ENCODE assay signal across 8 worm cellular contexts in genomic region chrV:19643903-19644302, ce11.
TF ChIP-seq lines count a peak whose summit lies in the region.

TSS of gene Y43F8C.7 (minus strand) at chrV:19644030.
TSS of gene mrps-28 (plus strand) at chrV:19644239.

TF ChIP-seq in whole organism, L1 larva, 84 proteins besides CTCF, POLR2A, EP300 and RAD21 (continues in another document):
- TF ChIP-seq egl-13 (tag; optimal IDR thresholded peaks at IDR 0.05; lab: Kevin White, UChicago) = no peak
- peak; percentile 97 to 98 for TF ChIP-seq lsy-2 (tag; optimal IDR thresholded peaks at IDR 0.05; lab: Kevin White, UChicago)
- TF ChIP-seq zip-4 (GFP tag; optimal IDR thresholded peaks at IDR 0.05; lab: Kevin White, UChicago) = no peak
- peak; percentile 29 for TF ChIP-seq nhr-85 (tag; lab: Kevin White, UChicago)
- no peak for TF ChIP-seq tlp-1 (tag; optimal IDR thresholded peaks at IDR 0.05; lab: Kevin White, UChicago)
- no peak for TF ChIP-seq mef-2 (tag; optimal IDR thresholded peaks at IDR 0.05; lab: Kevin White, UChicago)
- peak; percentile 17 for TF ChIP-seq unc-130 (tag; optimal IDR thresholded peaks at IDR 0.05; lab: Kevin White, UChicago)
- peak; percentile 45 for TF ChIP-seq tbx-2 (tag; optimal IDR thresholded peaks at IDR 0.05; lab: Kevin White, UChicago)
- peak; percentile 33 for TF ChIP-seq blmp-1 (tag; optimal IDR thresholded peaks at IDR 0.05; lab: Kevin White, UChicago)
- peak; percentile 50 for TF ChIP-seq nhr-19 (GFP tag; conservative IDR thresholded peaks at IDR 0.05; lab: Robert Waterston, UW)
- TF ChIP-seq skn-1 (tag; optimal IDR thresholded peaks at IDR 0.05; lab: Kevin White, UChicago) = peak; percentile 43
- TF ChIP-seq snu-23 (GFP tag; optimal IDR thresholded peaks at IDR 0.05; lab: Kevin White, UChicago) = peak; percentile 74

TF ChIP-seq in whole organism, L2 larva, 48 proteins besides CTCF, POLR2A, EP300 and RAD21:
- peak; percentile 50 for TF ChIP-seq lin-13 (GFP tag; optimal IDR thresholded peaks at IDR 0.05; lab: Kevin White, UChicago)
- no peak for TF ChIP-seq ZK546.5 (tag; optimal IDR thresholded peaks at IDR 0.05; lab: Kevin White, UChicago)
- peak; percentile 34 for TF ChIP-seq crh-2 (tag; optimal IDR thresholded peaks at IDR 0.05; lab: Kevin White, UChicago)
- TF ChIP-seq gmeb-1 (tag; optimal IDR thresholded peaks at IDR 0.05; lab: Kevin White, UChicago) = peak; percentile 5
- peak; percentile 18 for TF ChIP-seq zag-1 (tag; optimal IDR thresholded peaks at IDR 0.05; lab: Kevin White, UChicago)
- peak; percentile 71 for TF ChIP-seq C34F6.9 (tag; optimal IDR thresholded peaks at IDR 0.05; lab: Kevin White, UChicago)
- TF ChIP-seq unc-39 (tag; optimal IDR thresholded peaks at IDR 0.05; lab: Kevin White, UChicago) = no peak
- TF ChIP-seq lin-11 (tag; optimal IDR thresholded peaks at IDR 0.05; lab: Kevin White, UChicago) = peak; percentile 8
- TF ChIP-seq ceh-82 (tag; optimal IDR thresholded peaks at IDR 0.05; lab: Kevin White, UChicago) = no peak
- TF ChIP-seq nhr-129 (tag; optimal IDR thresholded peaks at IDR 0.05; lab: Kevin White, UChicago) = peak; percentile 45
- peak; percentile 62 for TF ChIP-seq unc-55 (GFP tag; optimal IDR thresholded peaks at IDR 0.05; lab: Kevin White, UChicago)
- TF ChIP-seq lsy-2 (tag; optimal IDR thresholded peaks at IDR 0.05; lab: Kevin White, UChicago) = peak; percentile 94 to 98

TF ChIP-seq in whole organism, L3 larva, 47 proteins besides CTCF, POLR2A, EP300 and RAD21:
- peak; percentile 75 for TF ChIP-seq nfya-1 (tag; optimal IDR thresholded peaks at IDR 0.05; lab: Kevin White, UChicago; ENCODE audit: insufficient read depth)
- TF ChIP-seq ceh-28 (tag; optimal IDR thresholded peaks at IDR 0.05; lab: Kevin White, UChicago) = peak; percentile 89
- peak; percentile 7 for TF ChIP-seq egl-5 (tag; optimal IDR thresholded peaks at IDR 0.05; lab: Kevin White, UChicago)
- peak; percentile 6 for TF ChIP-seq elt-2 (tag; optimal IDR thresholded peaks at IDR 0.05; lab: Kevin White, UChicago)
- peak; percentile 73 for TF ChIP-seq lin-39 (tag; optimal IDR thresholded peaks at IDR 0.05; lab: Kevin White, UChicago)
- TF ChIP-seq hmg-11 (tag; optimal IDR thresholded peaks at IDR 0.05; lab: Kevin White, UChicago) = peak; percentile 54
- no peak for TF ChIP-seq elt-1 (tag; optimal IDR thresholded peaks at IDR 0.05; lab: Kevin White, UChicago)
- no peak for TF ChIP-seq mml-1 (tag; optimal IDR thresholded peaks at IDR 0.05; lab: Kevin White, UChicago)
- peak; percentile 2 for TF ChIP-seq lin-15B (tag; optimal IDR thresholded peaks at IDR 0.05; lab: Kevin White, UChicago)
- TF ChIP-seq pha-4 (tag; optimal IDR thresholded peaks at IDR 0.05; lab: Kevin White, UChicago) = peak; percentile 52

TF ChIP-seq in whole organism, L4 larva, 104 proteins besides CTCF, POLR2A, EP300 and RAD21 (continues in another document):
- TF ChIP-seq R02D3.7 (tag; optimal IDR thresholded peaks at IDR 0.05; lab: Kevin White, UChicago) = no peak
- TF ChIP-seq rbr-2 (tag; optimal IDR thresholded peaks at IDR 0.05; lab: Kevin White, UChicago) = no peak
- TF ChIP-seq tra-1 (GFP tag; IDR thresholded peaks at IDR 0.05; lab: Robert Waterston, UW) = no peak
- TF ChIP-seq nhr-42 (GFP tag; IDR thresholded peaks at IDR 0.05; lab: Robert Waterston, UW) = no peak
- no peak for TF ChIP-seq daf-8 (GFP tag; IDR thresholded peaks at IDR 0.05; lab: Robert Waterston, UW)
- no peak for TF ChIP-seq ces-1 (GFP tag; optimal IDR thresholded peaks at IDR 0.05; lab: Kevin White, UChicago)
- TF ChIP-seq nhr-11 (tag; optimal IDR thresholded peaks at IDR 0.05; lab: Kevin White, UChicago) = peak; percentile 5
- peak; percentile 55 for TF ChIP-seq dpl-1 (GFP tag; optimal IDR thresholded peaks at IDR 0.05; lab: Kevin White, UChicago)
- no peak for TF ChIP-seq dmd-9 (GFP tag; IDR thresholded peaks at IDR 0.05; lab: Robert Waterston, UW)
- TF ChIP-seq cey-2 (tag; optimal IDR thresholded peaks at IDR 0.05; lab: Kevin White, UChicago; ENCODE audit: borderline replicate concordance, insufficient read depth) = no peak
- no peak for TF ChIP-seq lim-7 (GFP tag; IDR thresholded peaks at IDR 0.05; lab: Robert Waterston, UW)
- no peak for TF ChIP-seq ztf-11 (tag; optimal IDR thresholded peaks at IDR 0.05; lab: Kevin White, UChicago)
- TF ChIP-seq zfp-2 (tag; optimal IDR thresholded peaks at IDR 0.05; lab: Kevin White, UChicago) = no peak

TF ChIP-seq in whole organism, late embryonic, 69 proteins besides CTCF, POLR2A, EP300 and RAD21:
- TF ChIP-seq fkh-10 (GFP tag; optimal IDR thresholded peaks at IDR 0.05; lab: Kevin White, UChicago) = no peak
- TF ChIP-seq unc-42 (tag; optimal IDR thresholded peaks at IDR 0.05; lab: Kevin White, UChicago) = peak; percentile 40
- TF ChIP-seq ahr-1 (tag; optimal IDR thresholded peaks at IDR 0.05; lab: Kevin White, UChicago) = no peak
- no peak for TF ChIP-seq pat-9 (tag; optimal IDR thresholded peaks at IDR 0.05; lab: Kevin White, UChicago)
- no peak for TF ChIP-seq sox-4 (tag; optimal IDR thresholded peaks at IDR 0.05; lab: Kevin White, UChicago)
- peak; percentile 56 for TF ChIP-seq nfya-1 (tag; optimal IDR thresholded peaks at IDR 0.05; lab: Kevin White, UChicago)
- TF ChIP-seq unc-86 (tag; optimal IDR thresholded peaks at IDR 0.05; lab: Kevin White, UChicago) = no peak
- peak; percentile 90 for TF ChIP-seq ceh-48 (tag; optimal IDR thresholded peaks at IDR 0.05; lab: Kevin White, UChicago)
- TF ChIP-seq pax-1 (tag; optimal IDR thresholded peaks at IDR 0.05; lab: Kevin White, UChicago) = peak; percentile 20
TF ChIP-seq in whole organism, late embryonic: peak in this region for 4.

TF ChIP-seq in whole organism, midembryonic, 9 proteins besides CTCF, POLR2A, EP300 and RAD21:
- no peak for TF ChIP-seq cog-1 (tag; optimal IDR thresholded peaks at IDR 0.05; lab: Kevin White, UChicago)
- peak; percentile 88 for TF ChIP-seq T22C8.4 (GFP tag; IDR thresholded peaks at IDR 0.05; lab: Robert Waterston, UW)

TF ChIP-seq in whole organism, mixed stage, embryonic, 35 proteins besides CTCF, POLR2A, EP300 and RAD21:
- TF ChIP-seq nhr-2 (tag; optimal IDR thresholded peaks at IDR 0.05; lab: Kevin White, UChicago) = no peak
- TF ChIP-seq nhr-76 (tag; optimal IDR thresholded peaks at IDR 0.05; lab: Kevin White, UChicago) = no peak
- no peak for TF ChIP-seq tbx-8 (GFP tag; optimal IDR thresholded peaks at IDR 0.05; lab: Kevin White, UChicago)
- TF ChIP-seq elt-1 (tag; optimal IDR thresholded peaks at IDR 0.05; lab: Kevin White, UChicago; ENCODE audit: borderline replicate concordance, insufficient read depth) = no peak
- TF ChIP-seq lin-13 (tag; optimal IDR thresholded peaks at IDR 0.05; lab: Kevin White, UChicago) = peak; percentile 48
- TF ChIP-seq ceh-43 (GFP tag; optimal IDR thresholded peaks at IDR 0.05; lab: Kevin White, UChicago) = no peak
- TF ChIP-seq ces-1 (GFP tag; optimal IDR thresholded peaks at IDR 0.05; lab: Kevin White, UChicago) = peak; percentile 82
- TF ChIP-seq ceh-39 (tag; optimal IDR thresholded peaks at IDR 0.05; lab: Kevin White, UChicago) = peak; percentile 83
- peak; percentile 96 for TF ChIP-seq lsy-2 (tag; optimal IDR thresholded peaks at IDR 0.05; lab: Kevin White, UChicago)

TF ChIP-seq in whole organism, young adult, 124 proteins besides CTCF, POLR2A, EP300 and RAD21 (continues in another document):
- TF ChIP-seq attf-3 (GFP tag; conservative IDR thresholded peaks at IDR 0.05; lab: Robert Waterston, UW) = no peak
- no peak for TF ChIP-seq ztf-18 (tag; optimal IDR thresholded peaks at IDR 0.05; lab: Kevin White, UChicago)
- TF ChIP-seq B0261.1 (tag; optimal IDR thresholded peaks at IDR 0.05; lab: Kevin White, UChicago) = no peak
- TF ChIP-seq sdz-38 (tag; optimal IDR thresholded peaks at IDR 0.05; lab: Kevin White, UChicago) = no peak
- no peak for TF ChIP-seq T07F8.4 (tag; optimal IDR thresholded peaks at IDR 0.05; lab: Kevin White, UChicago)
- TF ChIP-seq cebp-2 (GFP tag; IDR thresholded peaks at IDR 0.05; lab: Robert Waterston, UW) = no peak
- TF ChIP-seq tbp1 (GFP tag; optimal IDR thresholded peaks at IDR 0.05; lab: Kevin White, UChicago) = peak; percentile 4
- TF ChIP-seq zfh-2 (GFP tag; conservative IDR thresholded peaks at IDR 0.05; lab: Robert Waterston, UW) = no peak
- TF ChIP-seq rec-8 (tag; optimal IDR thresholded peaks at IDR 0.05; lab: Kevin White, UChicago) = no peak
- TF ChIP-seq C17E4.6 (GFP tag; IDR thresholded peaks at IDR 0.05; lab: Robert Waterston, UW) = no peak
- no peak for TF ChIP-seq snpc-1.3 (tag; optimal IDR thresholded peaks at IDR 0.05; lab: Kevin White, UChicago; ENCODE audit: insufficient read depth)
- no peak for TF ChIP-seq snpc-4 (GFP tag; optimal IDR thresholded peaks at IDR 0.05; lab: Kevin White, UChicago)
- TF ChIP-seq snpc-4 (tag; optimal IDR thresholded peaks at IDR 0.05; lab: Kevin White, UChicago) = peak in 1 of 4 experiments; percentile 31
- TF ChIP-seq dox-1 (GFP tag; IDR thresholded peaks at IDR 0.05; lab: Robert Waterston, UW) = 0 out of 2 replicates have a peak, but pooled peaks have one; percentile 25
- no peak for TF ChIP-seq mcd-1 (GFP tag; IDR thresholded peaks at IDR 0.05; lab: Robert Waterston, UW)
- TF ChIP-seq repo-1 (tag; optimal IDR thresholded peaks at IDR 0.05; lab: Kevin White, UChicago) = no peak
- no peak for TF ChIP-seq dpl-1 (GFP tag; optimal IDR thresholded peaks at IDR 0.05; lab: Kevin White, UChicago)
- TF ChIP-seq ZK185.1 (tag; optimal IDR thresholded peaks at IDR 0.05; lab: Kevin White, UChicago; ENCODE audit: poor library complexity, severe bottlenecking) = no peak
- TF ChIP-seq nhr-27 (tag; optimal IDR thresholded peaks at IDR 0.05; lab: Kevin White, UChicago) = no peak
- no peak for TF ChIP-seq aptf-2 (GFP tag; conservative IDR thresholded peaks at IDR 0.05; lab: Robert Waterston, UW)
- TF ChIP-seq ceh-40 (GFP tag; IDR thresholded peaks at IDR 0.05; lab: Robert Waterston, UW) = no peak
- no peak for TF ChIP-seq ztf-25 (GFP tag; IDR thresholded peaks at IDR 0.05; lab: Robert Waterston, UW)
- no peak for TF ChIP-seq cebp-1 (GFP tag; IDR thresholded peaks at IDR 0.05; lab: Robert Waterston, UW)
- peak; percentile 12 for TF ChIP-seq cebp-1 (tag; optimal IDR thresholded peaks at IDR 0.05; lab: Kevin White, UChicago)
- TF ChIP-seq Y56A3A.18 (GFP tag; IDR thresholded peaks at IDR 0.05; lab: Robert Waterston, UW) = no peak
- no peak for TF ChIP-seq nfya-2 (GFP tag; IDR thresholded peaks at IDR 0.05; lab: Robert Waterston, UW)
- TF ChIP-seq nhr-90 (tag; optimal IDR thresholded peaks at IDR 0.05; lab: Kevin White, UChicago) = no peak
- 0 out of 2 replicates have a peak, but pooled peaks have one; percentile 11 for TF ChIP-seq F33H1.4 (GFP tag; IDR thresholded peaks at IDR 0.05; lab: Robert Waterston, UW)
- TF ChIP-seq ztf-22 (GFP tag; optimal IDR thresholded peaks at IDR 0.05; lab: Kevin White, UChicago) = no peak
- no peak for TF ChIP-seq lin-35 (GFP tag; optimal IDR thresholded peaks at IDR 0.05; lab: Kevin White, UChicago)
- TF ChIP-seq B0019.2 (GFP tag; conservative IDR thresholded peaks at IDR 0.05; lab: Robert Waterston, UW) = no peak
- no peak for TF ChIP-seq madf-3 (GFP tag; IDR thresholded peaks at IDR 0.05; lab: Robert Waterston, UW)
- peak; percentile 75 for TF ChIP-seq lsl-1 (GFP tag; optimal IDR thresholded peaks at IDR 0.05; lab: Kevin White, UChicago)
